Fruit fly (Drosophila melanogaster) whole organism, pupa: ENCODE measurements around the gene alphaTub84D.

Experiments
- CG10348 ChIP-seq: fragments of 200-800 bp; sonication (Bioruptor generic); IDR thresholded peaks from 2 replicates; pipeline ENCODE4 v1.3.6; 2022; ENCODE audit warnings: missing biosample characterization, missing genetic modification characterization
- CG12605 ChIP-seq: fragments of 200-800 bp; sonication (Bioruptor generic); IDR thresholded peaks from 2 replicates; pipeline ENCODE4 v1.3.6; 2022; ENCODE audit warnings: missing biosample characterization, missing genetic modification characterization
- CG13204 ChIP-seq: fragments of 200-800 bp; sonication (Bioruptor generic); optimal IDR thresholded peaks from 2 replicates; lab custom pipeline; 2018; ENCODE audit warnings: missing biosample characterization, mild to moderate bottlenecking, missing genetic modification characterization, moderate library complexity
- CG14655 ChIP-seq: fragments of 200-800 bp; sonication (Bioruptor generic); optimal IDR thresholded peaks from 3 replicates; lab custom pipeline; 2017; ENCODE audit warnings: mild to moderate bottlenecking, missing biosample characterization, missing genetic modification reagents, missing genetic modification characterization
- CG15710 ChIP-seq: fragments of 200-800 bp; sonication (Bioruptor generic); optimal IDR thresholded peaks from 2 replicates; lab custom pipeline; 2018; ENCODE audit warnings: missing biosample characterization, mild to moderate bottlenecking, missing genetic modification characterization, moderate library complexity
- CG17806 ChIP-seq: fragments of 200-800 bp; sonication (Bioruptor generic); optimal IDR thresholded peaks from 2 replicates; lab custom pipeline; 2018; ENCODE audit warnings: missing biosample characterization, mild to moderate bottlenecking, missing genetic modification characterization, moderate library complexity
- CG32121 ChIP-seq: fragments of 200-800 bp; sonication (Bioruptor generic); IDR thresholded peaks from 2 replicates; pipeline ENCODE4 v1.3.6; 2022; ENCODE audit warnings: missing biosample characterization, missing genetic modification characterization
- CG34367 ChIP-seq: fragments of 200-800 bp; sonication (Bioruptor generic); optimal IDR thresholded peaks from 2 replicates; lab custom pipeline; 2018; ENCODE audit warnings: missing biosample characterization, mild to moderate bottlenecking, missing genetic modification characterization
- CG4496 ChIP-seq: fragments of 200-800 bp; sonication (Bioruptor generic); IDR thresholded peaks from 3 replicates; pipeline ENCODE4 v1.3.6; 2022; ENCODE audit warnings: missing biosample characterization, missing genetic modification characterization
- CG8159 ChIP-seq: fragments of 200-800 bp; sonication (Bioruptor generic); optimal IDR thresholded peaks from 3 replicates; lab custom pipeline; 2018; ENCODE audit warnings: missing biosample characterization, mild to moderate bottlenecking, missing genetic modification characterization, moderate library complexity
- CG8301 ChIP-seq: fragments of 200-800 bp; sonication (Bioruptor generic); optimal IDR thresholded peaks from 2 replicates; lab custom pipeline; 2018; ENCODE audit warnings: missing biosample characterization, mild to moderate bottlenecking, missing genetic modification characterization
- CG9948 ChIP-seq: fragments of 200-800 bp; sonication (Bioruptor generic); optimal IDR thresholded peaks from 2 replicates; lab custom pipeline; 2018; ENCODE audit warnings: missing biosample characterization, mild to moderate bottlenecking, missing genetic modification characterization, moderate library complexity
- D1 ChIP-seq: fragments of 200-800 bp; sonication (Bioruptor generic); optimal IDR thresholded peaks from 2 replicates; lab custom pipeline; 2018; ENCODE audit warnings: missing biosample characterization, mild to moderate bottlenecking, missing genetic modification characterization, moderate library complexity
- EcR ChIP-seq: fragments of 200-800 bp; sonication (Bioruptor generic); optimal IDR thresholded peaks from 3 replicates; lab custom pipeline; 2019; ENCODE audit warnings: missing biosample characterization, missing genetic modification characterization, mild to moderate bottlenecking, moderate library complexity, missing genetic modification reagents
- Ets98B ChIP-seq: fragments of 200-800 bp; sonication (Bioruptor generic); IDR thresholded peaks from 2 replicates; pipeline ENCODE4 v1.3.6; 2022; ENCODE audit warnings: missing biosample characterization, missing genetic modification characterization
- Pif1A ChIP-seq: fragments of 200-800 bp; sonication (Bioruptor generic); optimal IDR thresholded peaks from 3 replicates; lab custom pipeline; 2016; ENCODE audit warnings: missing biosample characterization, missing genetic modification characterization
- Pif1B ChIP-seq: fragments of 200-800 bp; sonication (Bioruptor generic); optimal IDR thresholded peaks from 3 replicates; lab custom pipeline; 2016; ENCODE audit warnings: missing biosample characterization, missing genetic modification characterization
- Snoo ChIP-seq: fragments of 200-800 bp; sonication (Bioruptor generic); optimal IDR thresholded peaks from 3 replicates; lab custom pipeline; 2017; ENCODE audit warnings: missing biosample characterization, mild to moderate bottlenecking, missing genetic modification characterization, inconsistent platforms
- fd96Ca ChIP-seq: fragments of 200-800 bp; sonication (Bioruptor generic); IDR thresholded peaks from 3 replicates; pipeline ENCODE4 v1.3.6; 2022; ENCODE audit warnings: missing biosample characterization, missing genetic modification characterization
- gl ChIP-seq: fragments of 200-800 bp; sonication (Bioruptor generic); optimal IDR thresholded peaks from 2 replicates; lab custom pipeline; 2018; ENCODE audit warnings: missing biosample characterization, mild to moderate bottlenecking, missing genetic modification characterization
- rn ChIP-seq: fragments of 200-800 bp; sonication (Bioruptor generic); IDR thresholded peaks from 2 replicates; pipeline ENCODE4 v1.3.6; 2022; ENCODE audit warnings: missing biosample characterization, missing genetic modification characterization

alphaTub84D gene

DNA sequence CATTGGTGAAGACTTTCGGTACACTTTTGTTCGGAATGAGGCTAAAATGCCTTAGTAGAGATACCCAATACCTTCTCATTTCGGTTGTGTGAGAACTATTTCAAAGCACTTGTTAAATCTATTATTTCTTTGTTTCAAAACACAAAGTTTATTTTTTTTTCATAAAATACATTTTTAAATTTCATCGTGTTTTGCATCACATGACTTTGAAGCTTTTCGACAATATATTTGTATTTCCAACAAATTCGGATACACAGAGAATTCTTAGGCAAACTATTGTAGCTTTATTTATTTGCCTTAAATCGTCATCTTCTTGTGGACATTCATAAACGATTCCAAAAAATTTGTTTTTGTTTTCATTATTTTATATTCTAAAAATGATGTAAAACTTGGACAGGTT is 36.8 kb upstream of the alphaTub84D start, which contains the start of gene alpha-Est10:
Gene alpha-Est10, minus strand, starts transcription at position 101 of the 400 bp plus-strand sequence.
- TF ChIP-seq Pif1B (GFP tag; lab: Kevin White, UChicago), result no peak
- no peak for TF ChIP-seq CG4496 (GFP tag; lab: Robert Waterston, UW)
- TF ChIP-seq Snoo (tag; lab: Kevin White, UChicago), result no peak
- no peak for TF ChIP-seq Pif1A (GFP tag; lab: Kevin White, UChicago)
- no peak for TF ChIP-seq CG9948 (tag; lab: Kevin White, UChicago)
- no peak for TF ChIP-seq CG34367 (tag; lab: Kevin White, UChicago)
- no peak for TF ChIP-seq CG8159 (tag; lab: Kevin White, UChicago)
- TF ChIP-seq CG14655 (GFP tag; lab: Kevin White, UChicago), result no peak
- no peak for TF ChIP-seq D1
- TF ChIP-seq EcR (GFP tag; lab: Kevin White, UChicago), result no peak
- TF ChIP-seq CG10348, result no peak
- no peak for TF ChIP-seq CG12605 (GFP tag; lab: Robert Waterston, UW)
- no peak for TF ChIP-seq CG32121 (GFP tag; lab: Robert Waterston, UW)
- no peak for TF ChIP-seq CG17806
- TF ChIP-seq fd96Ca (GFP tag; lab: Robert Waterston, UW), result no peak
- no peak for TF ChIP-seq CG13204 (GFP tag; lab: Kevin White, UChicago)

dm6 chr3R:7497488-7497887 is 33.1 kb upstream of the alphaTub84D start:
- TF ChIP-seq gl, result no peak
- TF ChIP-seq Pif1A (GFP tag; lab: Kevin White, UChicago), result no peak
- no peak for TF ChIP-seq CG8301 (tag; lab: Kevin White, UChicago)
- TF ChIP-seq D1, result no peak
- TF ChIP-seq CG14655 (GFP tag; lab: Kevin White, UChicago), result no peak

DNA sequence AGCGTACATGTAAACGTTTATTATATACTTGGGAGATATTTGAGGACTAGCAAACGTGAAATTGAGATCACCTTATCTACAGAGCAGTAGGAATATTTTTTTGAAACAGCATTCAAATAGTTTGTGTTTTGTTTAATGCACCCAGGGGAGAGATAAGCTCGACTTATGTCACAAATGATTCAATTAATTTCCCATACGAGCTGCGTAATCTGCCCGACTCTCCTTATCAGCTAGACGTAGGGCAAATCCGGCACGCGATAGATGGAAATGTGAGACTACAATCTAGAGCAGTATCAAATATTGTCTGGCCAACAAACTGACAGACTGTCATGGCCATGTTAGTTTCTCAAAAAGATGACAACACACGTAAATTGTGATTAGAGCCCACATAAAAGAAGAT is 31.1 kb upstream of the alphaTub84D start:
- TF ChIP-seq rn (GFP tag; lab: Robert Waterston, UW) (no peak), CG34367 (tag; lab: Kevin White, UChicago) (no peak), Pif1B (GFP tag; lab: Kevin White, UChicago) (no peak), fd96Ca (GFP tag; lab: Robert Waterston, UW) (no peak), CG9948 (tag; lab: Kevin White, UChicago) (no peak), CG10348 (no peak), CG8159 (tag; lab: Kevin White, UChicago) (no peak), CG12605 (GFP tag; lab: Robert Waterston, UW) (no peak), CG13204 (GFP tag; lab: Kevin White, UChicago) (no peak), gl (no peak), Pif1A (GFP tag; lab: Kevin White, UChicago) (no peak), CG32121 (GFP tag; lab: Robert Waterston, UW) (no peak), Snoo (tag; lab: Kevin White, UChicago) (no peak)

- TF ChIP-seq CG8301 (tag; lab: Kevin White, UChicago) (no peak), EcR (GFP tag; lab: Kevin White, UChicago) (no peak), CG34367 (tag; lab: Kevin White, UChicago) (no peak), CG12605 (GFP tag; lab: Robert Waterston, UW) (no peak), Snoo (tag; lab: Kevin White, UChicago) (no peak), Ets98B (GFP tag; lab: Robert Waterston, UW) (no peak), CG13204 (GFP tag; lab: Kevin White, UChicago) (no peak), CG9948 (tag; lab: Kevin White, UChicago) (no peak), Pif1B (GFP tag; lab: Kevin White, UChicago) (no peak), CG17806 (no peak), CG8159 (tag; lab: Kevin White, UChicago) (no peak), rn (GFP tag; lab: Robert Waterston, UW) (no peak), CG32121 (GFP tag; lab: Robert Waterston, UW) (no peak), CG14655 (GFP tag; lab: Kevin White, UChicago) (no peak), D1 (no peak), gl (no peak), fd96Ca (GFP tag; lab: Robert Waterston, UW) (no peak), Pif1A (GFP tag; lab: Kevin White, UChicago) (no peak)
These were observed 30.0 kb upstream of the alphaTub84D start for dm6 chr3R:7500513-7500912.

dm6 chr3R:7502276-7502675 is 28.3 kb upstream of the alphaTub84D start, which contains the start of gene Mics1:
Mics1 (minus strand) TSS chr3R:7502376.
- TF ChIP-seq CG9948 (tag; lab: Kevin White, UChicago) (no peak), CG13204 (GFP tag; lab: Kevin White, UChicago) (no peak), Ets98B (GFP tag; lab: Robert Waterston, UW) (no peak), CG8159 (tag; lab: Kevin White, UChicago) (no peak), CG12605 (GFP tag; lab: Robert Waterston, UW) (no peak), CG15710 (no peak), rn (GFP tag; lab: Robert Waterston, UW) (no peak), CG32121 (GFP tag; lab: Robert Waterston, UW) (no peak), Snoo (tag; lab: Kevin White, UChicago) (no peak), Pif1A (GFP tag; lab: Kevin White, UChicago) (no peak), D1 (no peak), EcR (GFP tag; lab: Kevin White, UChicago) (no peak)

- TF ChIP-seq EcR (GFP tag; lab: Kevin White, UChicago), result no peak
- no peak for TF ChIP-seq CG17806
- TF ChIP-seq Ets98B (GFP tag; lab: Robert Waterston, UW), result no peak
- no peak for TF ChIP-seq Pif1A (GFP tag; lab: Kevin White, UChicago)
- no peak for TF ChIP-seq CG4496 (GFP tag; lab: Robert Waterston, UW)
- TF ChIP-seq CG34367 (tag; lab: Kevin White, UChicago), result no peak
- no peak for TF ChIP-seq fd96Ca (GFP tag; lab: Robert Waterston, UW)
- no peak for TF ChIP-seq CG15710
- TF ChIP-seq CG14655 (GFP tag; lab: Kevin White, UChicago), result no peak
- no peak for TF ChIP-seq CG32121 (GFP tag; lab: Robert Waterston, UW)
- no peak for TF ChIP-seq D1
- no peak for TF ChIP-seq CG9948 (tag; lab: Kevin White, UChicago)
- no peak for TF ChIP-seq Pif1B (GFP tag; lab: Kevin White, UChicago)
- no peak for TF ChIP-seq gl
- TF ChIP-seq Snoo (tag; lab: Kevin White, UChicago), result no peak
- TF ChIP-seq CG8301 (tag; lab: Kevin White, UChicago), result no peak
- no peak for TF ChIP-seq CG10348
- no peak for TF ChIP-seq rn (GFP tag; lab: Robert Waterston, UW)
- no peak for TF ChIP-seq CG8159 (tag; lab: Kevin White, UChicago)
- TF ChIP-seq CG12605 (GFP tag; lab: Robert Waterston, UW), result no peak
These were observed 27.3 kb upstream of the alphaTub84D start for dm6 chr3R:7503216-7503615.
